Fruit fly (Drosophila melanogaster) whole organism, embryonic: ENCODE results near the gene CG10337.

Experiments
- Ada2b ChIP-seq: fragments of 200-800 bp; sonication (Bioruptor generic); IDR thresholded peaks from 2 replicates; pipeline ENCODE4 v1.3.6; 2022; ENCODE audit warnings: missing biosample characterization, missing genetic modification characterization
- B-H2 ChIP-seq: fragments of 200-800 bp; sonication (Bioruptor generic); optimal IDR thresholded peaks from 2 replicates; lab custom pipeline; 2018; ENCODE audit warnings: missing biosample characterization, mild to moderate bottlenecking, missing genetic modification characterization
- CG10267 ChIP-seq: fragments of 200-800 bp; sonication (Bioruptor generic); optimal IDR thresholded peaks from 2 replicates; lab custom pipeline; 2018; ENCODE audit warnings: missing biosample characterization, mild to moderate bottlenecking, missing genetic modification characterization, moderate library complexity
- CG11093 ChIP-seq: fragments of 200-800 bp; sonication (Bioruptor generic); IDR thresholded peaks from 3 replicates; pipeline ENCODE4 v1.3.6; 2022; ENCODE audit warnings: missing biosample characterization, missing genetic modification characterization
- CG12155 ChIP-seq: fragments of 200-800 bp; sonication (Bioruptor generic); optimal IDR thresholded peaks from 3 replicates; lab custom pipeline; 2016; ENCODE audit warnings: missing biosample characterization, missing genetic modification characterization
- CG14014 ChIP-seq: fragments of 200-800 bp; sonication (Bioruptor generic); IDR thresholded peaks from 2 replicates; pipeline ENCODE4 v1.3.6; 2022; ENCODE audit warnings: missing biosample characterization, missing genetic modification characterization
- CG14050 ChIP-seq: fragments of 200-800 bp; sonication (Bioruptor generic); IDR thresholded peaks from 3 replicates; pipeline ENCODE4 v1.3.6; 2022; ENCODE audit warnings: missing biosample characterization, missing genetic modification characterization
- CG14441 ChIP-seq: fragments of 200-800 bp; sonication (Bioruptor generic); IDR thresholded peaks from 2 replicates; pipeline ENCODE4 v1.3.6; 2022; ENCODE audit warnings: missing biosample characterization, missing genetic modification characterization
- CG15269 ChIP-seq: fragments of 200-800 bp; sonication (Bioruptor generic); optimal IDR thresholded peaks from 2 replicates; lab custom pipeline; 2018; ENCODE audit warnings: missing biosample characterization, mild to moderate bottlenecking, missing genetic modification characterization, moderate library complexity
- CG1602 ChIP-seq: fragments of 200-800 bp; sonication (Bioruptor generic); optimal IDR thresholded peaks from 3 replicates; lab custom pipeline; 2016; ENCODE audit warnings: missing biosample characterization, missing genetic modification characterization
- CG17385 ChIP-seq: fragments of 200-800 bp; sonication (Bioruptor generic); optimal IDR thresholded peaks from 3 replicates; lab custom pipeline; 2018; ENCODE audit warnings: missing biosample characterization, mild to moderate bottlenecking, missing genetic modification characterization
- CG17568 ChIP-seq: fragments of 200-800 bp; sonication (Bioruptor generic); optimal IDR thresholded peaks from 2 replicates; lab custom pipeline; 2018; ENCODE audit warnings: missing biosample characterization, mild to moderate bottlenecking, missing genetic modification characterization, moderate library complexity
- CG17802 ChIP-seq: fragments of 200-800 bp; sonication (Bioruptor generic); optimal IDR thresholded peaks from 2 replicates; lab custom pipeline; 2018; ENCODE audit warnings: missing biosample characterization, mild to moderate bottlenecking, missing genetic modification characterization, moderate library complexity
- CG18619 ChIP-seq: fragments of 200-800 bp; sonication (Bioruptor generic); optimal IDR thresholded peaks from 3 replicates; lab custom pipeline; 2017; ENCODE audit warnings: missing biosample characterization, mild to moderate bottlenecking, missing genetic modification characterization
- CG2202 ChIP-seq: fragments of 200-800 bp; sonication (Bioruptor generic); optimal IDR thresholded peaks from 2 replicates; lab custom pipeline; 2018; ENCODE audit warnings: missing biosample characterization, mild to moderate bottlenecking, missing genetic modification characterization
- CG2678 ChIP-seq: fragments of 200-800 bp; sonication (Bioruptor generic); optimal IDR thresholded peaks from 3 replicates; lab custom pipeline; 2019; ENCODE audit warnings: missing biosample characterization, mild to moderate bottlenecking, missing genetic modification characterization, moderate library complexity
- CG3407 ChIP-seq: fragments of 200-800 bp; sonication (Bioruptor generic); optimal IDR thresholded peaks from 2 replicates; lab custom pipeline; 2018; ENCODE audit warnings: missing biosample characterization, mild to moderate bottlenecking, missing genetic modification characterization
- CG3838 ChIP-seq: fragments of 200-800 bp; sonication (Bioruptor generic); optimal IDR thresholded peaks from 3 replicates; lab custom pipeline; 2016; ENCODE audit warnings: missing biosample characterization, missing genetic modification characterization
- CG42726 ChIP-seq: fragments of 200-800 bp; sonication (Bioruptor generic); IDR thresholded peaks from 2 replicates; pipeline ENCODE4 v1.3.6; 2022; ENCODE audit warnings: missing biosample characterization, missing genetic modification characterization; ENCODE audit not compliant: partially characterized antibody
- CG4820 ChIP-seq: fragments of 200-800 bp; sonication (Bioruptor generic); optimal IDR thresholded peaks from 3 replicates; lab custom pipeline; 2016; ENCODE audit warnings: missing biosample characterization, missing genetic modification characterization
- CG4854 ChIP-seq: fragments of 200-800 bp; sonication (Bioruptor generic); optimal IDR thresholded peaks from 2 replicates; lab custom pipeline; 2016; ENCODE audit warnings: missing biosample characterization, missing genetic modification characterization, inconsistent platforms
- CG7928 ChIP-seq: fragments of 200-800 bp; sonication (Bioruptor generic); optimal IDR thresholded peaks from 2 replicates; lab custom pipeline; 2017; ENCODE audit warnings: missing biosample characterization, mild to moderate bottlenecking, missing genetic modification characterization
- CG8359 ChIP-seq: fragments of 200-800 bp; sonication (Bioruptor generic); optimal IDR thresholded peaks from 2 replicates; lab custom pipeline; 2017; ENCODE audit warnings: missing biosample characterization, mild to moderate bottlenecking, missing genetic modification characterization, borderline replicate concordance
- CG8388 ChIP-seq: fragments of 200-800 bp; sonication (Bioruptor generic); optimal IDR thresholded peaks from 2 replicates; lab custom pipeline; 2019; ENCODE audit warnings: missing biosample characterization, mild to moderate bottlenecking, missing genetic modification characterization, moderate library complexity
- CG9817 ChIP-seq: fragments of 200-800 bp; sonication (Bioruptor generic); optimal IDR thresholded peaks from 2 replicates; lab custom pipeline; 2018; ENCODE audit warnings: missing biosample characterization, mild to moderate bottlenecking, missing genetic modification characterization, moderate library complexity
- D ChIP-seq, 2 experiments: fragments of 200-800 bp in 1 of 2; fragments of >200 bp in 1 of 2; sonication (Bioruptor generic) in 1 of 2; optimal IDR thresholded peaks; 2 replicates in 1 of 2; 3 replicates in 1 of 2; lab custom pipeline; 2017; ENCODE audit warnings: mild to moderate bottlenecking in 1 of 2, missing biosample characterization in 1 of 2, missing genetic modification characterization in 1 of 2, missing genetic modification reagents in 1 of 2
- Drgx ChIP-seq: fragments of 200-800 bp; sonication (Bioruptor generic); IDR thresholded peaks from 2 replicates; pipeline ENCODE4 v1.3.6; 2022; ENCODE audit warnings: missing biosample characterization, missing genetic modification characterization
- E2f2 ChIP-seq: fragments of 200-800 bp; sonication (Bioruptor generic); IDR thresholded peaks from 2 replicates; pipeline ENCODE4 v1.3.6; 2022; ENCODE audit warnings: missing biosample characterization, missing genetic modification characterization
- Fer1 ChIP-seq: fragments of 200-800 bp; sonication (Bioruptor generic); optimal IDR thresholded peaks from 2 replicates; lab custom pipeline; 2017; ENCODE audit warnings: missing biosample characterization, mild to moderate bottlenecking, missing genetic modification characterization
- MESR4 ChIP-seq: fragments of 200-800 bp; sonication (Bioruptor generic); optimal IDR thresholded peaks from 2 replicates; lab custom pipeline; 2018; ENCODE audit warnings: missing biosample characterization, mild to moderate bottlenecking, missing genetic modification characterization, moderate library complexity
- NFAT ChIP-seq: fragments of 200-800 bp; sonication (Bioruptor generic); IDR thresholded peaks from 2 replicates; pipeline ENCODE4 v1.3.6; 2022; ENCODE audit warnings: missing biosample characterization, missing genetic modification characterization
- Oli ChIP-seq: fragments of 200-800 bp; sonication (Bioruptor generic); optimal IDR thresholded peaks from 2 replicates; lab custom pipeline; 2018; ENCODE audit warnings: missing biosample characterization, mild to moderate bottlenecking, missing genetic modification characterization, moderate library complexity
- Poxn ChIP-seq: fragments of 200-800 bp; sonication (Bioruptor generic); IDR thresholded peaks from 2 replicates; pipeline ENCODE4 v1.3.6; 2022; ENCODE audit warnings: missing biosample characterization, missing genetic modification characterization
- Scr ChIP-seq: fragments of 200-800 bp; sonication (Bioruptor generic); IDR thresholded peaks from 2 replicates; pipeline ENCODE4 v1.3.6; 2022; ENCODE audit warnings: missing biosample characterization, missing genetic modification characterization; ENCODE audit not compliant: partially characterized antibody
- Side ChIP-seq: fragments of 200-800 bp; sonication (Bioruptor generic); optimal IDR thresholded peaks from 2 replicates; lab custom pipeline; 2016; ENCODE audit warnings: missing biosample characterization, missing genetic modification characterization
- Ssrp ChIP-seq: fragments of 200-800 bp; sonication (Bioruptor generic); optimal IDR thresholded peaks from 2 replicates; lab custom pipeline; 2018; ENCODE audit warnings: missing biosample characterization, mild to moderate bottlenecking, missing genetic modification characterization, moderate library complexity
- Vsx1 ChIP-seq: fragments of 200-800 bp; sonication (Bioruptor generic); optimal IDR thresholded peaks from 2 replicates; lab custom pipeline; 2017; ENCODE audit warnings: missing biosample characterization, mild to moderate bottlenecking, missing genetic modification characterization, missing genetic modification reagents
- ase ChIP-seq: fragments of 200-800 bp; sonication (Bioruptor generic); IDR thresholded peaks from 3 replicates; pipeline ENCODE4 v1.3.6; 2022; ENCODE audit warnings: missing biosample characterization, missing genetic modification characterization
- bab2 ChIP-seq: fragments of 200-800 bp; sonication (Bioruptor generic); optimal IDR thresholded peaks from 2 replicates; lab custom pipeline; 2016; ENCODE audit warnings: missing biosample characterization, missing genetic modification characterization
- btn ChIP-seq: fragments of 200-800 bp; sonication (Bioruptor generic); optimal IDR thresholded peaks from 2 replicates; lab custom pipeline; 2016; ENCODE audit warnings: missing biosample characterization, missing genetic modification characterization
- en ChIP-seq: fragments of 200-800 bp; sonication (Bioruptor generic); optimal IDR thresholded peaks from 2 replicates; lab custom pipeline; 2016; ENCODE audit warnings: missing biosample characterization, missing genetic modification characterization
- insv ChIP-seq, 2 experiments: fragments of 200-800 bp; sonication (Bioruptor generic); optimal IDR thresholded peaks; 3 replicates each; lab custom pipeline; 2016 to 2018; ENCODE audit warnings: missing biosample characterization in 2 of 2, missing genetic modification characterization in 2 of 2
- jing ChIP-seq: fragments of 200-800 bp; sonication (Bioruptor generic); optimal IDR thresholded peaks from 2 replicates; lab custom pipeline; 2018; ENCODE audit warnings: missing biosample characterization, mild to moderate bottlenecking, missing genetic modification characterization
- phol ChIP-seq: fragments of 200-800 bp; sonication (Bioruptor generic); optimal IDR thresholded peaks from 3 replicates; lab custom pipeline; 2018; ENCODE audit warnings: missing biosample characterization, mild to moderate bottlenecking, missing genetic modification characterization, moderate library complexity
- seq ChIP-seq: fragments of 200-800 bp; sonication (Bioruptor generic); IDR thresholded peaks from 2 replicates; pipeline ENCODE4 v1.3.6; 2022; ENCODE audit warnings: missing biosample characterization, missing genetic modification characterization
- so ChIP-seq: fragments of 200-800 bp; sonication (Bioruptor generic); IDR thresholded peaks from 3 replicates; pipeline ENCODE4 v1.3.6; 2022; ENCODE audit warnings: missing biosample characterization, missing genetic modification characterization
- tin ChIP-seq: fragments of 200-800 bp; sonication (Bioruptor generic); optimal IDR thresholded peaks from 3 replicates; lab custom pipeline; 2016; ENCODE audit warnings: missing biosample characterization, missing genetic modification characterization
- trh ChIP-seq: fragments of 200-800 bp; sonication (Bioruptor generic); optimal IDR thresholded peaks from 2 replicates; lab custom pipeline; 2016; ENCODE audit warnings: missing biosample characterization, missing genetic modification characterization
- tup ChIP-seq: fragments of 200-800 bp; sonication (Bioruptor generic); optimal IDR thresholded peaks from 2 replicates; lab custom pipeline; 2016; ENCODE audit warnings: missing biosample characterization, mild to moderate bottlenecking, missing genetic modification characterization, moderate library complexity
- wor ChIP-seq: fragments of 200-800 bp; sonication (Bioruptor generic); IDR thresholded peaks from 2 replicates; pipeline ENCODE4 v1.3.6; 2022; ENCODE audit warnings: missing biosample characterization, missing genetic modification characterization

Gene CG10337

DNA sequence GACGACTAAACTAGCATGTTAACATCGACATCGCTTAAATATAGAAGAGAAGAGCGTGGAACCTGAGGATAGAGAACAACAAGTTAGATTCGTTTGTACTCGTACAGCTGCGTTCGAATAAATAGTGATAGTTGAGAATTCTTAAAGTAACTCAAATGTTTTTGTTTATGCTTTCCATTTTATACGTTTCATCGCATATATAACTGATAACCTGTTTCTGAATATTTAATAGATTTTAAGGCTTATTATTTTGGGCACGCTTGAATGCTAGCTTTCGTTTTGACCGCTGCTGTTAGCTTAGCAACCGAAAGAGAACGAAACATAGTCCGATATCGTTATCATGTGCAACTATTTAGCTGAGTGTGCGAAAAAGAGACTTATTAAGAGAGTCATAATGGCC is 18.5 kb downstream of the CG10337 start (continued):
- TF ChIP-seq CG4820 (peak; percentile 89), ase (GFP tag; lab: Robert Waterston, UW) (peak; percentile 93), Drgx (peak; percentile 99), tup (GFP tag; lab: Kevin White, UChicago) (peak; percentile 89), CG11093 (GFP tag; lab: Robert Waterston, UW) (peak; percentile 85), trh (GFP tag; lab: Kevin White, UChicago) (peak; percentile 77), Oli (tag; lab: Kevin White, UChicago) (peak; percentile 92), insv (GFP tag; optimal IDR thresholded peaks at IDR 0.05; lab: Kevin White, UChicago) (peak; percentile 11 to 38), CG17385 (GFP tag; lab: Kevin White, UChicago) (peak; percentile 94), E2f2 (GFP tag; lab: Robert Waterston, UW) (peak; percentile 80), MESR4 (peak; percentile 51), CG14050 (GFP tag; lab: Robert Waterston, UW) (peak; percentile 94), CG3407 (peak; percentile 69), Ada2b (peak; percentile 97), CG42726 (no peak), CG2678 (tag; lab: Kevin White, UChicago) (peak; percentile 98), D (optimal IDR thresholded peaks at IDR 0.05; lab: Kevin White, UChicago) (no peak), D (GFP tag; optimal IDR thresholded peaks at IDR 0.05; lab: Kevin White, UChicago) (peak; percentile 57), B-H2 (GFP tag; lab: Kevin White, UChicago) (peak; percentile 96), CG2202 (tag; lab: Kevin White, UChicago) (peak; percentile 49), CG7928 (peak; percentile 81), seq (peak; percentile 97), so (peak; percentile 95), Vsx1 (GFP tag; lab: Kevin White, UChicago) (peak; percentile 87), Scr (no peak), Side (peak; percentile 94), Poxn (GFP tag; lab: Robert Waterston, UW) (peak; percentile 96), CG3838 (GFP tag; lab: Kevin White, UChicago) (peak; percentile 79), Ssrp (tag; lab: Kevin White, UChicago) (peak; percentile 73), CG12155 (peak; percentile 95), wor (GFP tag; lab: Robert Waterston, UW) (peak; percentile 80), phol (tag; lab: Kevin White, UChicago) (peak; percentile 84), CG17802 (tag; lab: Kevin White, UChicago) (peak; percentile 55), btn (peak; percentile 62), NFAT (GFP tag; lab: Robert Waterston, UW) (peak; percentile 97), CG8388 (GFP tag; lab: Kevin White, UChicago) (peak; percentile 81), CG14441 (GFP tag; lab: Robert Waterston, UW) (peak; percentile 97), CG18619 (peak; percentile 95), tin (peak; percentile 90), CG1602 (peak; percentile 85), bab2 (GFP tag; lab: Kevin White, UChicago) (peak; percentile 97), Fer1 (GFP tag; lab: Kevin White, UChicago) (peak; percentile 98), CG9817 (tag; lab: Kevin White, UChicago) (peak; percentile 95), CG8359 (GFP tag; lab: Kevin White, UChicago) (peak; percentile 62), CG17568 (GFP tag; lab: Kevin White, UChicago) (peak; percentile 92), en (peak; percentile 26), jing (GFP tag; lab: Kevin White, UChicago) (peak; percentile 67), CG4854 (peak; percentile 94), CG10267 (tag; lab: Kevin White, UChicago) (peak; percentile 86), CG15269 (peak; percentile 98), CG14014 (peak; percentile 98)
